Fruit fly (Drosophila melanogaster) whole organism, wandering third instar larva: ENCODE measurements around the gene CG15879.

Experiments used
- Abd-B ChIP-seq: fragments of >200 bp; optimal IDR thresholded peaks from 2 replicates; lab custom pipeline; 2017; ENCODE audit warnings: missing biosample characterization, missing genetic modification characterization
- CG32264 ChIP-seq: fragments of 200-800 bp; sonication (Bioruptor generic); optimal IDR thresholded peaks from 2 replicates; lab custom pipeline; 2016; ENCODE audit warnings: missing biosample characterization, missing genetic modification characterization
- CG9705 ChIP-seq: fragments of 200-800 bp; sonication (Bioruptor generic); optimal IDR thresholded peaks from 2 replicates; lab custom pipeline; 2018; ENCODE audit warnings: missing biosample characterization, mild to moderate bottlenecking, missing genetic modification characterization
- CrebA ChIP-seq: fragments of 200-800 bp; sonication (Bioruptor generic); optimal IDR thresholded peaks from 2 replicates; lab custom pipeline; 2016; ENCODE audit warnings: missing biosample characterization, mild to moderate bottlenecking, missing genetic modification characterization, borderline replicate concordance
- Dfd ChIP-seq: fragments of >200 bp; optimal IDR thresholded peaks from 2 replicates; lab custom pipeline; 2017; ENCODE audit warnings: missing biosample characterization, missing genetic modification characterization
- Dif ChIP-seq: fragments of 200-275, 200-300 bp; sonication (Bioruptor generic); optimal IDR thresholded peaks from 2 replicates; lab custom pipeline; 2018; ENCODE audit warnings: missing biosample characterization, missing genetic modification characterization; ENCODE audit not compliant: partially characterized antibody
- GATAd ChIP-seq: sonication (Bioruptor generic); optimal IDR thresholded peaks from 2 replicates; lab custom pipeline; 2016; ENCODE audit warnings: missing biosample characterization, missing genetic modification characterization
- HLH106 ChIP-seq: fragments of 200-800 bp; optimal IDR thresholded peaks from 3 replicates; lab custom pipeline; 2019; ENCODE audit warnings: missing biosample characterization, mild to moderate bottlenecking, missing genetic modification characterization, moderate library complexity
- Hnf4 ChIP-seq: fragments of 200-800 bp; sonication (Bioruptor generic); optimal IDR thresholded peaks from 2 replicates; lab custom pipeline; 2016; ENCODE audit warnings: missing biosample characterization, mild to moderate bottlenecking, missing genetic modification characterization
- Hr78 ChIP-seq: fragments of >200 bp; optimal IDR thresholded peaks from 2 replicates; lab custom pipeline; 2017; ENCODE audit warnings: missing biosample characterization, missing genetic modification characterization
- Hr83 ChIP-seq: fragments of 200-300 bp; sonication (Bioruptor generic); optimal IDR thresholded peaks from 2 replicates; lab custom pipeline; 2016; ENCODE audit warnings: missing biosample characterization, mild to moderate bottlenecking, missing genetic modification characterization, moderate library complexity; ENCODE audit not compliant: poor library complexity, severe bottlenecking
- Jra ChIP-seq: sonication (Bioruptor generic); optimal IDR thresholded peaks from 2 replicates; lab custom pipeline; 2016; ENCODE audit warnings: missing biosample characterization, missing genetic modification characterization
- Mio ChIP-seq: sonication (Bioruptor generic); optimal IDR thresholded peaks from 2 replicates; lab custom pipeline; 2016; ENCODE audit warnings: missing biosample characterization, missing genetic modification characterization
- Myc ChIP-seq: fragments of >200 bp; optimal IDR thresholded peaks from 2 replicates; lab custom pipeline; 2017
- N ChIP-seq: fragments of >200 bp; optimal IDR thresholded peaks from 2 replicates; lab custom pipeline; 2018; ENCODE audit warnings: missing biosample characterization, missing external identifiers, missing genetic modification characterization
- OdsH ChIP-seq: fragments of 200-800 bp; sonication (Bioruptor generic); optimal IDR thresholded peaks from 2 replicates; lab custom pipeline; 2016; ENCODE audit warnings: missing biosample characterization, mild to moderate bottlenecking, missing genetic modification characterization
- Rel ChIP-seq, 2 experiments: fragments of 200-800 bp; sonication (Bioruptor generic) in 1 of 2; optimal IDR thresholded peaks; 2 replicates in 1 of 2; 3 replicates in 1 of 2; lab custom pipeline; 2016 to 2019; ENCODE audit warnings: mild to moderate bottlenecking in 2 of 2, missing biosample characterization in 2 of 2, missing genetic modification characterization in 2 of 2, moderate library complexity in 1 of 2
- Sp1 ChIP-seq: fragments of 200-800 bp; sonication (Bioruptor generic); optimal IDR thresholded peaks from 3 replicates; lab custom pipeline; 2019; ENCODE audit warnings: missing biosample characterization, mild to moderate bottlenecking, missing genetic modification characterization, moderate library complexity
- Vsx2 ChIP-seq: fragments of 200-300, 225-300 bp; sonication (Bioruptor generic); optimal IDR thresholded peaks from 2 replicates; lab custom pipeline; 2018; ENCODE audit warnings: missing biosample characterization, missing genetic modification characterization; ENCODE audit not compliant: partially characterized antibody
- br ChIP-seq: fragments of 200-800 bp; sonication (Bioruptor generic); optimal IDR thresholded peaks from 2 replicates; lab custom pipeline; 2016; ENCODE audit warnings: missing biosample characterization, missing genetic modification characterization
- brk ChIP-seq: fragments of 200-800 bp; sonication (Bioruptor generic); optimal IDR thresholded peaks from 2 replicates; lab custom pipeline; 2016; ENCODE audit warnings: missing biosample characterization, mild to moderate bottlenecking, missing genetic modification characterization
- dl ChIP-seq, 2 experiments: fragments of 175-275, 200-275 bp in 1 of 2; fragments of 200-275 bp in 1 of 2; sonication (Bioruptor generic); optimal IDR thresholded peaks; lab custom pipeline; 2018; ENCODE audit warnings: mild to moderate bottlenecking in 2 of 2, missing biosample characterization in 2 of 2, missing genetic modification characterization in 2 of 2, moderate library complexity in 2 of 2; ENCODE audit not compliant: partially characterized antibody in 2 of 2, insufficient read depth in 1 of 2
- dmrt93B ChIP-seq: fragments of 200-800 bp; sonication (Bioruptor generic); optimal IDR thresholded peaks from 2 replicates; lab custom pipeline; 2018; ENCODE audit warnings: missing biosample characterization, mild to moderate bottlenecking, missing genetic modification characterization
- dsf ChIP-seq: sonication (Bioruptor generic); optimal IDR thresholded peaks from 2 replicates; lab custom pipeline; 2016; ENCODE audit warnings: missing biosample characterization, missing genetic modification characterization, borderline replicate concordance
- ey ChIP-seq: fragments of 200-800 bp; sonication (Bioruptor generic); optimal IDR thresholded peaks from 2 replicates; lab custom pipeline; 2016; ENCODE audit warnings: missing biosample characterization, missing genetic modification characterization
- foxo ChIP-seq, 2 experiments: fragments of 200-800 bp; sonication (Bioruptor generic); optimal IDR thresholded peaks; 2 replicates in 1 of 2; 3 replicates in 1 of 2; lab custom pipeline; 2016 to 2017; ENCODE audit warnings: missing biosample characterization in 2 of 2, missing genetic modification characterization in 2 of 2
- fru ChIP-seq: fragments of 200-800 bp; sonication (Bioruptor generic); optimal IDR thresholded peaks from 3 replicates; lab custom pipeline; 2016; ENCODE audit warnings: missing biosample characterization, mild to moderate bottlenecking, missing genetic modification characterization
- h ChIP-seq: fragments of 200-800 bp; sonication (Bioruptor generic); optimal IDR thresholded peaks from 3 replicates; lab custom pipeline; 2016; ENCODE audit warnings: missing biosample characterization, mild to moderate bottlenecking, missing genetic modification characterization
- jim ChIP-seq: fragments of 175-275, 200-325 bp; sonication (Bioruptor generic); optimal IDR thresholded peaks from 2 replicates; lab custom pipeline; 2016; ENCODE audit warnings: missing biosample characterization, mild to moderate bottlenecking, missing genetic modification characterization
- lola ChIP-seq: fragments of >200 bp; optimal IDR thresholded peaks from 2 replicates; lab custom pipeline; 2017; ENCODE audit warnings: missing biosample characterization, missing genetic modification characterization
- pan ChIP-seq: fragments of >200 bp; optimal IDR thresholded peaks from 2 replicates; lab custom pipeline; 2017
- psq ChIP-seq: fragments of 200-800 bp; sonication (Bioruptor generic); optimal IDR thresholded peaks from 3 replicates; lab custom pipeline; 2017; ENCODE audit warnings: missing biosample characterization, mild to moderate bottlenecking, missing genetic modification characterization, moderate library complexity
- rgr ChIP-seq: fragments of 200-800 bp; sonication (Bioruptor generic); optimal IDR thresholded peaks from 3 replicates; lab custom pipeline; 2016; ENCODE audit warnings: missing biosample characterization, mild to moderate bottlenecking, missing genetic modification characterization
- sage ChIP-seq: fragments of 200-800 bp; sonication (Bioruptor generic); optimal IDR thresholded peaks from 2 replicates; lab custom pipeline; 2016; ENCODE audit warnings: missing biosample characterization, mild to moderate bottlenecking, missing genetic modification characterization
- sv ChIP-seq: fragments of 200-800 bp; sonication (Bioruptor generic); optimal IDR thresholded peaks from 3 replicates; lab custom pipeline; 2016; ENCODE audit warnings: missing biosample characterization, missing genetic modification characterization
- tai ChIP-seq: sonication (Bioruptor generic); optimal IDR thresholded peaks from 2 replicates; lab custom pipeline; 2016; ENCODE audit warnings: missing biosample characterization, missing genetic modification characterization
- usp ChIP-seq: fragments of >200 bp; optimal IDR thresholded peaks from 2 replicates; lab custom pipeline; 2017; ENCODE audit warnings: missing biosample characterization, missing genetic modification characterization
- woc ChIP-seq: sonication (Bioruptor generic); optimal IDR thresholded peaks from 2 replicates; lab custom pipeline; 2016; ENCODE audit warnings: missing biosample characterization, mild to moderate bottlenecking, missing genetic modification characterization

Gene CG15879

dm6 chr3L:2157427-2157931 is 11.4 kb downstream of the CG15879 start:
- TF ChIP-seq dsf (GFP tag; lab: Kevin White, UChicago) = no peak
- TF ChIP-seq dl (GFP tag; optimal IDR thresholded peaks at IDR 0.05; lab: Kevin White, UChicago; ENCODE audit: insufficient read depth in 1 of 2, partially characterized antibody in 2 of 2) = no peak
- TF ChIP-seq Myc = no peak
- no peak for TF ChIP-seq ey
- TF ChIP-seq Vsx2 = no peak
- TF ChIP-seq HLH106 (tag; lab: Kevin White, UChicago) = no peak
- no peak for TF ChIP-seq sv (GFP tag; lab: Kevin White, UChicago)
- TF ChIP-seq dmrt93B = no peak

dm6 chr3L:2152730-2153129 is 16.2 kb downstream of the CG15879 start:
- TF ChIP-seq fru (GFP tag; lab: Kevin White, UChicago) (peak; percentile 26), Vsx2 (no peak), GATAd (GFP tag; lab: Kevin White, UChicago) (no peak), OdsH (peak; percentile 27), lola (no peak), tai (GFP tag; lab: Kevin White, UChicago) (no peak), Rel (GFP tag; optimal IDR thresholded peaks at IDR 0.05; lab: Kevin White, UChicago) (no peak), Rel (tag; optimal IDR thresholded peaks at IDR 0.05; lab: Kevin White, UChicago) (no peak), br (GFP tag; lab: Kevin White, UChicago) (no peak), Sp1 (GFP tag; lab: Kevin White, UChicago) (no peak), h (peak; percentile 23), dl (GFP tag; optimal IDR thresholded peaks at IDR 0.05; lab: Kevin White, UChicago; ENCODE audit: insufficient read depth in 1 of 2, partially characterized antibody in 2 of 2) (no peak), brk (no peak), rgr (peak; percentile 49), CG32264 (no peak), sv (GFP tag; lab: Kevin White, UChicago) (no peak), Abd-B (no peak), Myc (peak; percentile 33), Hr78 (GFP tag; lab: Kevin White, UChicago) (no peak)
- TF ChIP-seq, all 38 proteins: peak for 5

- TF ChIP-seq lola (no peak), dl (GFP tag; optimal IDR thresholded peaks at IDR 0.05; lab: Kevin White, UChicago; ENCODE audit: insufficient read depth in 1 of 2, partially characterized antibody in 2 of 2) (peak; percentile 81 to 87), CG32264 (no peak), Abd-B (no peak), h (peak; percentile 77), Hnf4 (no peak), Dif (peak; percentile 91), psq (GFP tag; lab: Kevin White, UChicago) (peak; percentile 55), OdsH (peak; percentile 49), N (GFP tag; lab: Kevin White, UChicago) (no peak), Myc (no peak), woc (GFP tag; lab: Kevin White, UChicago) (peak; percentile 86), pan (lab: Kevin White, UChicago) (no peak), rgr (peak; percentile 55), CG9705 (no peak), jim (peak; percentile 9), Rel (GFP tag; optimal IDR thresholded peaks at IDR 0.05; lab: Kevin White, UChicago) (peak; percentile 55), Rel (tag; optimal IDR thresholded peaks at IDR 0.05; lab: Kevin White, UChicago) (no peak), tai (GFP tag; lab: Kevin White, UChicago) (peak; percentile 38), ey (peak; percentile 53), Dfd (GFP tag; lab: Kevin White, UChicago) (no peak), br (GFP tag; lab: Kevin White, UChicago) (peak; percentile 57), fru (GFP tag; lab: Kevin White, UChicago) (peak; percentile 76), foxo (GFP tag; optimal IDR thresholded peaks at IDR 0.05; lab: Kevin White, UChicago) (peak in 1 of 2 experiments; percentile 69), Mio (no peak), dsf (GFP tag; lab: Kevin White, UChicago) (no peak), Hr83 (GFP tag; lab: Kevin White, UChicago) (peak; percentile 4), Vsx2 (peak; percentile 73), sv (GFP tag; lab: Kevin White, UChicago) (no peak), Sp1 (GFP tag; lab: Kevin White, UChicago) (no peak), Hr78 (GFP tag; lab: Kevin White, UChicago) (no peak), sage (GFP tag; lab: Kevin White, UChicago) (peak; percentile 42), brk (peak; percentile 53), dmrt93B (peak; percentile 50), GATAd (GFP tag; lab: Kevin White, UChicago) (no peak), HLH106 (tag; lab: Kevin White, UChicago) (peak; percentile 63), usp (GFP tag; lab: Kevin White, UChicago) (no peak), Jra (GFP tag; lab: Kevin White, UChicago) (no peak), CrebA (GFP tag; lab: Kevin White, UChicago) (peak; percentile 10)
- TF ChIP-seq, all 38 proteins: peak for 21
These were observed 17.1 kb downstream of the CG15879 start, which contains the start of gene zormin for dm6 chr3L:2151588-2152372. TSS of gene zormin (minus strand) at chr3L:2151700.
